Worm (Caenorhabditis elegans): ENCODE data around the gene gipc-2.

Gene gipc-2

DNA sequence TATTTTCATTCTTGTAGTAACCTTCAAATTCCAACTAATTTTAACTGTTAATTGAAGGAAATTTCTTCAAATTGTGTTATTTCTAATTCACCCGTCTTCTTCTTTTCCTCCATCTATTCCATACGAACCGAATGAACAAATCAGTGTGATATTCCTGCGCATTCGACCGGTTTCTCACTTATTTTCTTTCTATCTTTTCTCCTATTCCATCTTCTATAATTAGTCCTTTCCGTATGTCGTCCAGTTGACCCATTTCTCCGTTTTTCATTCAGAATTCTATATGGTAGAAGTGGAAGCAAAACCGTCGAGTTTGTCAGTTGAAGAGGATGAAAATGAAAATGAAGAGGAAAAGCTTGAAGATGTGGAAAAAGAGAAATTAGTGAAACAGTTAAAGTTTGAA, 17.9 kb downstream of the gipc-2 start, which contains the start of gene magu-4:
Gene magu-4 (plus strand): TSS at position 218 of the 400 bp plus-strand sequence.
- TF ChIP-seq che-1 (tag; optimal IDR thresholded peaks at IDR 0.05) (no peak), nfya-1 (tag; optimal IDR thresholded peaks at IDR 0.05) (no peak), ztf-16 (tag; optimal IDR thresholded peaks at IDR 0.05) (no peak), eyg-1 (tag; optimal IDR thresholded peaks at IDR 0.05) (no peak), madf-2 (tag; optimal IDR thresholded peaks at IDR 0.05) (no peak), ceh-24 (tag; optimal IDR thresholded peaks at IDR 0.05) (no peak)

DNA sequence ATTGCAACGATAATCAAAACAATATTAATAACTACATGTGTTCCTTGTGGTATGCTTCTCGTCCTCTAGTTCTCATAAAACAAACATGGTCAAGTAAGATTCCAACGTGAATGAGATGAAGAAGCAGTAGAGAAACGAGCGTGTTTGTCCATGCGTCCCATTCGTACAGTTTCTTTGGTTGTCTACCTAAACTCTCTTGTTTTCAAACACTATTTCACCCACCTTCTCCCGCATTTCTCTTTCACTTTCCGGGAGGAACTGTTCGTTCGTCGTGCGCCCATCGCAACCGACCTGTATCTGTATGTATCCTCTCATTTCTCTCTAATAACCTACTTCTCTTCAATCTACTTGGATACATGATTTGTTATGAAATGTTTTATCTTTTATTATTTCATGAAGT, 19.7 kb downstream of the gipc-2 start:
- TF ChIP-seq ref-2 (tag; optimal IDR thresholded peaks at IDR 0.05) (peak; percentile 10), npax-4 (tag; optimal IDR thresholded peaks at IDR 0.05) (no peak), pha-2 (tag; optimal IDR thresholded peaks at IDR 0.05) (no peak)

- no peak for TF ChIP-seq C38D4.7 (GFP tag; optimal IDR thresholded peaks at IDR 0.05)
- no peak for TF ChIP-seq dve-1 (tag; optimal IDR thresholded peaks at IDR 0.05)
- TF ChIP-seq ceh-18 (tag; optimal IDR thresholded peaks at IDR 0.05) = no peak
- TF ChIP-seq fkh-10 (GFP tag; optimal IDR thresholded peaks at IDR 0.05) = no peak
- no peak for TF ChIP-seq unc-42 (tag; optimal IDR thresholded peaks at IDR 0.05)
- TF ChIP-seq ceh-6 (GFP tag; optimal IDR thresholded peaks at IDR 0.05) = no peak
- no peak for TF ChIP-seq gmeb-2 (tag; optimal IDR thresholded peaks at IDR 0.05)
- no peak for TF ChIP-seq hlh-30 (tag; optimal IDR thresholded peaks at IDR 0.05; ENCODE audit: insufficient read depth)
- TF ChIP-seq lin-11 (tag; optimal IDR thresholded peaks at IDR 0.05) = no peak
- TF ChIP-seq ref-2 (tag; optimal IDR thresholded peaks at IDR 0.05) = no peak
- TF ChIP-seq fkh-6 (tag; optimal IDR thresholded peaks at IDR 0.05) = no peak
- no peak for TF ChIP-seq mec-3 (tag; optimal IDR thresholded peaks at IDR 0.05; ENCODE audit: borderline replicate concordance)
- TF ChIP-seq ama-1 (optimal IDR thresholded peaks at IDR 0.05) = no peak
- TF ChIP-seq ceh-34 (tag; optimal IDR thresholded peaks at IDR 0.05) = no peak
- no peak for TF ChIP-seq eyg-1 (tag; optimal IDR thresholded peaks at IDR 0.05)
- no peak for TF ChIP-seq odd-2 (tag; optimal IDR thresholded peaks at IDR 0.05)
- TF ChIP-seq ttx-3 (tag; optimal IDR thresholded peaks at IDR 0.05) = no peak
- no peak for TF ChIP-seq ceh-14 (tag; optimal IDR thresholded peaks at IDR 0.05)
These were observed 20.7 kb downstream of the gipc-2 start, which contains the start of gene C47E12.13 for ce11 chrIV:10006792-10007191. Gene C47E12.13 (minus strand): TSS chrIV:10006892.

DNA sequence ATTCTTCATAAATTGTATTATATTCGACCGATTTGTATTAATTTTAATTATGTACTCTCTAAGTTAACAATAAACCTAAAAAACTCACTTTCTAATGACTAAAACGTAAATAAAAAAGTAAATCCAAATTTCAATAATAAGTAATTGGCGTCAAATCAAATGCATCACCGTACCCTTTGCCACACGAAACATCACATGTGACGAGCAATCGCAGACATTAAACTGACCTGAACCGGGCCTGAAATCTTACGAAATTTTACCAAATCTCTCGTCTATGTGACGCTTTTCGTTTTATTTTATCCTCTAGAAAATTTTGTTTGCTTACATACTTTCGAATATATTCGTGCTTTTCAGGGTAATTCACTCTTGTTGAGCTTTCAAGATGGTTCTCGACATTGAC, 24.1 kb downstream of the gipc-2 start, which contains the start of the genes C47E12.2 and sars-1:
Gene C47E12.2 (minus strand): TSS at position 131 of the 400 bp plus-strand sequence.
Gene sars-1 (plus strand): TSS at position 355 of the 400 bp plus-strand sequence.
- no peak for TF ChIP-seq unc-42 (tag; optimal IDR thresholded peaks at IDR 0.05)
- no peak for TF ChIP-seq hlh-15 (tag; optimal IDR thresholded peaks at IDR 0.05)
- no peak for TF ChIP-seq elt-4 (tag; optimal IDR thresholded peaks at IDR 0.05)
- TF ChIP-seq ama-1 (optimal IDR thresholded peaks at IDR 0.05) = no peak
- no peak for TF ChIP-seq hlh-8 (tag; optimal IDR thresholded peaks at IDR 0.05)
- no peak for TF ChIP-seq hlh-6 (tag; optimal IDR thresholded peaks at IDR 0.05)
- no peak for TF ChIP-seq T23F11.4 (GFP tag; optimal IDR thresholded peaks at IDR 0.05)
- no peak for TF ChIP-seq madf-2 (tag; optimal IDR thresholded peaks at IDR 0.05)
- no peak for TF ChIP-seq ceh-22 (tag; optimal IDR thresholded peaks at IDR 0.05)
- TF ChIP-seq ceh-6 (GFP tag; optimal IDR thresholded peaks at IDR 0.05) = no peak
- no peak for TF ChIP-seq mec-3 (tag; optimal IDR thresholded peaks at IDR 0.05; ENCODE audit: borderline replicate concordance)
- TF ChIP-seq K09A11.1 (tag; optimal IDR thresholded peaks at IDR 0.05; ENCODE audit: insufficient read depth) = no peak
- no peak for TF ChIP-seq odd-2 (tag; optimal IDR thresholded peaks at IDR 0.05)
- no peak for TF ChIP-seq fax-1 (tag; optimal IDR thresholded peaks at IDR 0.05)

DNA sequence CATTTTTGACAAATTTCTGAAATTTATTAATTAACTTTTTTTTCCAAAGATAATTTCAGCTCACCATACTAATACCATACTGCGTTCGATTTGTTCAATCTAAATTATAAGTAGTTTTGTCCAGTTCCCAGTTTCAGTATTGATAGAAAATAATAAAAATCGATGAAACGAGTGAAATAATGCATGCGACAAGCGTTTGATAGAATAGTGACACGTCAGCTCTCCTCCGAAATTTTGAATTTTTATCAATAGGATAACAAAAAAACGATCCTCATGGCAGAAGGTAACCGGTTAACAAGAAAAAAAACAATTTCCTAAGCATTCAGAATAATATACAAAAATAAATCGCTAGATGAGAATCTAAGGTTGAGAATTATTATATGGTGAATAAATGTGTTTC, 25.7 kb downstream of the gipc-2 start, which contains the start of gene C47E12.3:
Gene C47E12.3 (minus strand): TSS at position 101 of the 400 bp plus-strand sequence.
- TF ChIP-seq pag-3 (tag; optimal IDR thresholded peaks at IDR 0.05; ENCODE audit: borderline replicate concordance) = no peak
- TF ChIP-seq rnt-1 (tag; optimal IDR thresholded peaks at IDR 0.05) = no peak
- no peak for TF ChIP-seq ceh-18 (tag; optimal IDR thresholded peaks at IDR 0.05)
- no peak for TF ChIP-seq ahr-1 (tag; optimal IDR thresholded peaks at IDR 0.05)
- TF ChIP-seq ceh-19 (GFP tag; optimal IDR thresholded peaks at IDR 0.05) = no peak
- no peak for TF ChIP-seq sox-2 (GFP tag; IDR thresholded peaks at IDR 0.05)
- no peak for TF ChIP-seq hlh-15 (tag; optimal IDR thresholded peaks at IDR 0.05)
- TF ChIP-seq ceh-22 (tag; optimal IDR thresholded peaks at IDR 0.05) = no peak
- TF ChIP-seq pha-4 (tag; optimal IDR thresholded peaks at IDR 0.05) = no peak
- no peak for TF ChIP-seq ceh-48 (tag; optimal IDR thresholded peaks at IDR 0.05)
- TF ChIP-seq hlh-13 (GFP tag; optimal IDR thresholded peaks at IDR 0.05) = no peak
- TF ChIP-seq pax-1 (tag; optimal IDR thresholded peaks at IDR 0.05) = no peak
- no peak for TF ChIP-seq ceh-24 (tag; optimal IDR thresholded peaks at IDR 0.05)
- TF ChIP-seq sdc-2 (tag; optimal IDR thresholded peaks at IDR 0.05) = no peak
- no peak for TF ChIP-seq ttx-3 (tag; optimal IDR thresholded peaks at IDR 0.05)
- no peak for TF ChIP-seq tbx-2 (tag; optimal IDR thresholded peaks at IDR 0.05)
- no peak for TF ChIP-seq ref-2 (tag; optimal IDR thresholded peaks at IDR 0.05)
- no peak for TF ChIP-seq K02D7.2 (tag; optimal IDR thresholded peaks at IDR 0.05)
- TF ChIP-seq syd-9 (tag; optimal IDR thresholded peaks at IDR 0.05) = no peak

Measured in whole organism, late embryonic.